Fruit fly (Drosophila melanogaster): ENCODE measurements around the gene CG11693.

The CG11693 gene

dm6 chr3R:8333768-8334470 lies 23.3 kb upstream of the CG11693 start, which contains the start of gene Poxm (continued):
- TF ChIP-seq Hr78 (GFP tag; optimal IDR thresholded peaks at IDR 0.05) (peak in 1 of 2 experiments; percentile 83), CG11247 (GFP tag; IDR thresholded peaks at IDR 0.05) (peak; percentile 63), CG13123 (GFP tag; optimal IDR thresholded peaks at IDR 0.05) (peak; percentile 74), Hand (GFP tag; optimal IDR thresholded peaks at IDR 0.05) (no peak), Ravus (GFP tag; IDR thresholded peaks at IDR 0.05) (peak; percentile 59), lov (optimal IDR thresholded peaks at IDR 0.05) (no peak), lov (GFP tag; IDR thresholded peaks at IDR 0.05) (no peak), CG6765 (GFP tag; optimal IDR thresholded peaks at IDR 0.05) (peak; percentile 27), CG6813 (GFP tag; optimal IDR thresholded peaks at IDR 0.05) (peak; percentile 74), prd (optimal IDR thresholded peaks at IDR 0.05) (no peak), prd (GFP tag; IDR thresholded peaks at IDR 0.05) (peak; percentile 96), yki (optimal IDR thresholded peaks at IDR 0.05) (peak; percentile 49), croc (GFP tag; conservative IDR thresholded peaks at IDR 0.05) (peak; percentile 94), CG9215 (GFP tag; IDR thresholded peaks at IDR 0.05) (peak; percentile 89), Fer1 (GFP tag; optimal IDR thresholded peaks at IDR 0.05) (no peak), CG31224 (GFP tag; IDR thresholded peaks at IDR 0.05) (peak; percentile 79), Hmx (GFP tag; optimal IDR thresholded peaks at IDR 0.05) (peak; percentile 30), bsh (GFP tag; optimal IDR thresholded peaks at IDR 0.05) (peak; percentile 91 to 93), Oli (tag; optimal IDR thresholded peaks at IDR 0.05) (peak; percentile 95), CG33557 (GFP tag; optimal IDR thresholded peaks at IDR 0.05) (peak; percentile 88), CG17568 (GFP tag; optimal IDR thresholded peaks at IDR 0.05) (peak; percentile 56), gcm (GFP tag; optimal IDR thresholded peaks at IDR 0.05) (peak; percentile 86), CG10462 (GFP tag; optimal IDR thresholded peaks at IDR 0.05) (peak; percentile 84), oc (tag; optimal IDR thresholded peaks at IDR 0.05) (peak; percentile 78), CG4617 (GFP tag; optimal IDR thresholded peaks at IDR 0.05; ENCODE audit: borderline replicate concordance) (peak; percentile 63), CG3065 (GFP tag; optimal IDR thresholded peaks at IDR 0.05) (peak; percentile 69), CG10565 (GFP tag; optimal IDR thresholded peaks at IDR 0.05) (peak; percentile 33), HHEX (GFP tag; optimal IDR thresholded peaks at IDR 0.05) (peak; percentile 89), eve (GFP tag; optimal IDR thresholded peaks at IDR 0.05) (no peak), twi (tag; optimal IDR thresholded peaks at IDR 0.05) (peak; percentile 90), tup (GFP tag; optimal IDR thresholded peaks at IDR 0.05) (peak; percentile 60), jing (GFP tag; optimal IDR thresholded peaks at IDR 0.05) (peak; percentile 58), Sry-δ (GFP tag; optimal IDR thresholded peaks at IDR 0.05) (no peak), bbx (GFP tag; IDR thresholded peaks at IDR 0.05; ENCODE audit: partially characterized antibody) (0 out of 2 replicates have a peak, but pooled peaks have one; percentile 21), CG30431 (GFP tag; optimal IDR thresholded peaks at IDR 0.05) (peak; percentile 90), aop (GFP tag; IDR thresholded peaks at IDR 0.05) (no peak), CG4282 (GFP tag; optimal IDR thresholded peaks at IDR 0.05) (no peak), CG13894 (tag; optimal IDR thresholded peaks at IDR 0.05) (no peak), CG10959 (GFP tag; IDR thresholded peaks at IDR 0.05) (peak; percentile 87), gt (GFP tag; IDR thresholded peaks at IDR 0.05) (peak; percentile 83), CG17912 (GFP tag; optimal IDR thresholded peaks at IDR 0.05) (no peak), insv (GFP tag; optimal IDR thresholded peaks at IDR 0.05) (peak in 1 of 2 experiments; percentile 19), CG31441 (GFP tag; IDR thresholded peaks at IDR 0.05) (peak; percentile 95), Usf (GFP tag; optimal IDR thresholded peaks at IDR 0.05) (peak; percentile 91), lab (GFP tag; optimal IDR thresholded peaks at IDR 0.05) (peak; percentile 77), Chrac-16 (GFP tag; optimal IDR thresholded peaks at IDR 0.05) (peak; percentile 87), lola (GFP tag; optimal IDR thresholded peaks at IDR 0.05) (peak in 2 of 3 experiments; percentile 56 to 96), CG3407 (GFP tag; optimal IDR thresholded peaks at IDR 0.05) (peak; percentile 85), sqz (GFP tag; optimal IDR thresholded peaks at IDR 0.05) (peak; percentile 90)

Data from whole organism, embryonic.